Worm (Caenorhabditis elegans) whole organism, L1 larva: ENCODE data around the gene myrf-1.
A peak's percentile ranks its signal among the peaks of the same experiment; 100 is the strongest.

Source experiments
- Y116A8C.19 ChIP-seq: sonication (generic microtip); optimal IDR thresholded peaks from 2 replicates; lab custom pipeline; 2016; ENCODE audit warnings: missing compliant biosample characterization, missing genetic modification characterization, borderline replicate concordance
- aha-1 ChIP-seq: fragments of 150-350 bp; optimal IDR thresholded peaks from 2 replicates; lab custom pipeline; 2014; ENCODE audit warnings: missing biosample characterization, missing genetic modification characterization
- aly-2 ChIP-seq: fragments of 150-350 bp; optimal IDR thresholded peaks from 2 replicates; lab custom pipeline; 2014; ENCODE audit warnings: missing biosample characterization, missing genetic modification characterization
- blmp-1 ChIP-seq: fragments of 150-350 bp; optimal IDR thresholded peaks from 2 replicates; lab custom pipeline; 2014; ENCODE audit warnings: missing biosample characterization, missing genetic modification characterization
- ceh-63 ChIP-seq: fragments of 200-800 bp; sonication (Bioruptor generic); optimal IDR thresholded peaks from 2 replicates; lab custom pipeline; 2018; ENCODE audit warnings: mild to moderate bottlenecking, missing genetic modification characterization, missing compliant biosample characterization
- ceh-8 ChIP-seq: fragments of 200-800 bp; sonication (Bioruptor generic); optimal IDR thresholded peaks from 2 replicates; lab custom pipeline; 2018; ENCODE audit warnings: mild to moderate bottlenecking, missing genetic modification characterization, moderate library complexity, missing compliant biosample characterization
- ceh-82 ChIP-seq, 3 experiments: fragments of 150-350 bp in 1 of 3; sonication (generic microtip) in 2 of 3; optimal IDR thresholded peaks; 2 replicates each; lab custom pipeline; 2014 to 2017; ENCODE audit warnings: missing biosample characterization in 3 of 3, missing genetic modification characterization in 3 of 3
- ceh-88 ChIP-seq: fragments of 200-800 bp; sonication (Bioruptor generic); IDR thresholded peaks from 2 replicates; pipeline ENCODE4 v1.3.6; 2022; ENCODE audit warnings: missing genetic modification characterization, missing compliant biosample characterization
- ceh-90 ChIP-seq: sonication (generic microtip); optimal IDR thresholded peaks from 2 replicates; lab custom pipeline; 2016; ENCODE audit warnings: missing genetic modification characterization, missing compliant biosample characterization
- dpl-1 ChIP-seq, 3 experiments: fragments of 150-350 bp in 2 of 3; sonication (generic microtip) in 1 of 3; optimal IDR thresholded peaks; 2 replicates each; lab custom pipeline; 2014 to 2017; ENCODE audit warnings: missing biosample characterization in 3 of 3, missing genetic modification characterization in 3 of 3, missing genetic modification reagents in 3 of 3
- efl-3 ChIP-seq: fragments of 200-800 bp; sonication (Bioruptor generic); optimal IDR thresholded peaks from 2 replicates; lab custom pipeline; 2018; ENCODE audit warnings: mild to moderate bottlenecking, missing genetic modification characterization, missing compliant biosample characterization
- elt-2 ChIP-seq: sonication (generic microtip); optimal IDR thresholded peaks from 2 replicates; lab custom pipeline; 2016; ENCODE audit warnings: missing genetic modification characterization, mild to moderate bottlenecking, inconsistent platforms, missing compliant biosample characterization, missing genetic modification reagents
- ets-5 ChIP-seq: fragments of 200-800 bp; sonication (Bioruptor generic); IDR thresholded peaks from 2 replicates; pipeline ENCODE4 v1.3.6; 2022; ENCODE audit warnings: missing genetic modification characterization, missing compliant biosample characterization
- fkh-10 ChIP-seq: sonication (generic microtip); optimal IDR thresholded peaks from 2 replicates; lab custom pipeline; 2017; ENCODE audit warnings: missing biosample characterization, missing genetic modification reagents, missing genetic modification characterization
- fkh-8 ChIP-seq: sonication (generic microtip); optimal IDR thresholded peaks from 2 replicates; lab custom pipeline; 2016; ENCODE audit warnings: mild to moderate bottlenecking, missing genetic modification characterization, missing compliant biosample characterization
- fos-1 ChIP-seq: fragments of 150-350 bp; optimal IDR thresholded peaks from 2 replicates; lab custom pipeline; 2014; ENCODE audit warnings: missing biosample characterization, missing genetic modification characterization
- grh-1 ChIP-seq: fragments of 200-800 bp; sonication (Bioruptor generic); IDR thresholded peaks from 2 replicates; pipeline ENCODE4 v1.3.6; 2022; ENCODE audit warnings: missing genetic modification reagents, missing genetic modification characterization, missing compliant biosample characterization
- hlh-17 ChIP-seq: fragments of 200-800 bp; sonication (Bioruptor generic); optimal IDR thresholded peaks from 2 replicates; lab custom pipeline; 2018; ENCODE audit warnings: missing genetic modification characterization, mild to moderate bottlenecking, missing compliant biosample characterization, moderate library complexity, borderline replicate concordance
- hpl-2 ChIP-seq: fragments of 150-350 bp; optimal IDR thresholded peaks from 2 replicates; lab custom pipeline; 2014; ENCODE audit warnings: missing biosample characterization, missing genetic modification reagents, missing genetic modification characterization
- jun-1 ChIP-seq: fragments of 150-350 bp; optimal IDR thresholded peaks from 2 replicates; lab custom pipeline; 2014; ENCODE audit warnings: missing biosample characterization, missing genetic modification reagents, missing genetic modification characterization
- lin-13 ChIP-seq: fragments of 150-350 bp; optimal IDR thresholded peaks from 2 replicates; lab custom pipeline; 2014; ENCODE audit warnings: missing biosample characterization, missing genetic modification reagents, missing genetic modification characterization
- lin-14 ChIP-seq: fragments of 200-800 bp; sonication (Bioruptor generic); optimal IDR thresholded peaks from 2 replicates; lab custom pipeline; 2018; ENCODE audit warnings: mild to moderate bottlenecking, missing genetic modification characterization, moderate library complexity, missing compliant biosample characterization
- lir-3 ChIP-seq: sonication (generic microtip); optimal IDR thresholded peaks from 2 replicates; lab custom pipeline; 2016; ENCODE audit warnings: mild to moderate bottlenecking, missing genetic modification characterization, moderate library complexity, missing compliant biosample characterization; ENCODE audit not compliant: poor library complexity
- mab-9 ChIP-seq: fragments of 200-800 bp; sonication (Bioruptor generic); IDR thresholded peaks from 2 replicates; pipeline ENCODE4 v1.3.6; 2022; ENCODE audit warnings: missing genetic modification reagents, missing genetic modification characterization, missing compliant biosample characterization
- mef-2 ChIP-seq: fragments of 150-350 bp; optimal IDR thresholded peaks from 2 replicates; lab custom pipeline; 2014; ENCODE audit warnings: missing biosample characterization, missing genetic modification characterization
- nhr-12 ChIP-seq: sonication (generic microtip); optimal IDR thresholded peaks from 2 replicates; lab custom pipeline; 2017; ENCODE audit warnings: missing biosample characterization, missing genetic modification characterization
- nhr-19 ChIP-seq: fragments of 200-800 bp; sonication (Bioruptor generic); conservative IDR thresholded peaks from 2 replicates; pipeline ENCODE4 v1.3.6; 2022; ENCODE audit warnings: missing genetic modification characterization, missing compliant biosample characterization
- nhr-237 ChIP-seq: fragments of 150-350 bp; optimal IDR thresholded peaks from 2 replicates; lab custom pipeline; 2014; ENCODE audit warnings: missing biosample characterization, missing genetic modification characterization
- nhr-28 ChIP-seq: fragments of 150-350 bp; optimal IDR thresholded peaks from 2 replicates; lab custom pipeline; 2014; ENCODE audit warnings: missing biosample characterization, missing genetic modification characterization
- nhr-71 ChIP-seq: sonication (generic microtip); optimal IDR thresholded peaks from 2 replicates; lab custom pipeline; 2016; ENCODE audit warnings: mild to moderate bottlenecking, missing genetic modification characterization, moderate library complexity, missing compliant biosample characterization
- nhr-76 ChIP-seq: sonication (generic microtip); optimal IDR thresholded peaks from 2 replicates; lab custom pipeline; 2017; ENCODE audit warnings: missing biosample characterization, missing genetic modification characterization
- nhr-85 ChIP-seq: sonication (generic microtip); peaks from one replicate; lab custom pipeline; 2016; ENCODE audit warnings: missing genetic modification characterization, inconsistent platforms, missing compliant biosample characterization
- nhr-90 ChIP-seq: sonication (generic microtip); optimal IDR thresholded peaks from 2 replicates; lab custom pipeline; 2016; ENCODE audit warnings: mild to moderate bottlenecking, missing genetic modification characterization, missing compliant biosample characterization; ENCODE audit not compliant: poor library complexity
- pax-3 ChIP-seq: fragments of 200-800 bp; sonication (Bioruptor generic); optimal IDR thresholded peaks from 2 replicates; lab custom pipeline; 2018; ENCODE audit warnings: mild to moderate bottlenecking, missing genetic modification characterization, moderate library complexity, missing compliant biosample characterization
- pqm-1 ChIP-seq: sonication (generic microtip); optimal IDR thresholded peaks from 3 replicates; lab custom pipeline; 2017; ENCODE audit warnings: missing biosample characterization, missing genetic modification characterization
- skn-1 ChIP-seq: fragments of 150-350 bp; optimal IDR thresholded peaks from 2 replicates; lab custom pipeline; 2014; ENCODE audit warnings: missing biosample characterization, missing genetic modification characterization
- snpc-4 ChIP-seq: fragments of 150-350 bp; optimal IDR thresholded peaks from 2 replicates; lab custom pipeline; 2014; ENCODE audit warnings: missing biosample characterization, missing genetic modification characterization
- snu-23 ChIP-seq: sonication (generic microtip); optimal IDR thresholded peaks from 2 replicates; lab custom pipeline; 2016; ENCODE audit warnings: missing genetic modification characterization, missing compliant biosample characterization
- sox-4 ChIP-seq: sonication (generic microtip); optimal IDR thresholded peaks from 2 replicates; lab custom pipeline; 2016; ENCODE audit warnings: missing genetic modification characterization, missing compliant biosample characterization
- sptf-1 ChIP-seq: fragments of 150-350 bp; optimal IDR thresholded peaks from 2 replicates; lab custom pipeline; 2014; ENCODE audit warnings: missing biosample characterization, missing genetic modification characterization
- swsn-7 ChIP-seq: sonication (generic microtip); optimal IDR thresholded peaks from 2 replicates; lab custom pipeline; 2016; ENCODE audit warnings: missing genetic modification characterization, missing compliant biosample characterization
- tbx-2 ChIP-seq: sonication (generic microtip); optimal IDR thresholded peaks from 2 replicates; lab custom pipeline; 2016; ENCODE audit warnings: missing genetic modification characterization, missing compliant biosample characterization
- tlp-1 ChIP-seq: fragments of 150-350 bp; optimal IDR thresholded peaks from 2 replicates; lab custom pipeline; 2014; ENCODE audit warnings: missing biosample characterization, missing genetic modification characterization
- unc-62 ChIP-seq: fragments of 150-350 bp; optimal IDR thresholded peaks from 2 replicates; lab custom pipeline; 2014; ENCODE audit warnings: missing biosample characterization, missing genetic modification reagents, missing genetic modification characterization
- unc-86 ChIP-seq: sonication (generic microtip); optimal IDR thresholded peaks from 2 replicates; lab custom pipeline; 2016; ENCODE audit warnings: missing genetic modification characterization, missing compliant biosample characterization
- vab-15 ChIP-seq: sonication (generic microtip); optimal IDR thresholded peaks from 2 replicates; lab custom pipeline; 2017; ENCODE audit warnings: missing genotype, mild to moderate bottlenecking, missing genetic modification characterization, missing compliant biosample characterization
- zag-1 ChIP-seq: fragments of 150-350 bp; optimal IDR thresholded peaks from 2 replicates; lab custom pipeline; 2014; ENCODE audit warnings: missing biosample characterization, missing genetic modification characterization
- zip-4 ChIP-seq: fragments of 200-800 bp; sonication (Bioruptor generic); optimal IDR thresholded peaks from 2 replicates; lab custom pipeline; 2018; ENCODE audit warnings: mild to moderate bottlenecking, missing genetic modification characterization, moderate library complexity, missing compliant biosample characterization
- ztf-11 ChIP-seq, 2 experiments: sonication (generic microtip); optimal IDR thresholded peaks; 2 replicates each; lab custom pipeline; 2016 to 2017; ENCODE audit warnings: missing genetic modification characterization in 2 of 2, missing biosample characterization in 1 of 2, missing compliant biosample characterization in 1 of 2

The myrf-1 gene

DNA sequence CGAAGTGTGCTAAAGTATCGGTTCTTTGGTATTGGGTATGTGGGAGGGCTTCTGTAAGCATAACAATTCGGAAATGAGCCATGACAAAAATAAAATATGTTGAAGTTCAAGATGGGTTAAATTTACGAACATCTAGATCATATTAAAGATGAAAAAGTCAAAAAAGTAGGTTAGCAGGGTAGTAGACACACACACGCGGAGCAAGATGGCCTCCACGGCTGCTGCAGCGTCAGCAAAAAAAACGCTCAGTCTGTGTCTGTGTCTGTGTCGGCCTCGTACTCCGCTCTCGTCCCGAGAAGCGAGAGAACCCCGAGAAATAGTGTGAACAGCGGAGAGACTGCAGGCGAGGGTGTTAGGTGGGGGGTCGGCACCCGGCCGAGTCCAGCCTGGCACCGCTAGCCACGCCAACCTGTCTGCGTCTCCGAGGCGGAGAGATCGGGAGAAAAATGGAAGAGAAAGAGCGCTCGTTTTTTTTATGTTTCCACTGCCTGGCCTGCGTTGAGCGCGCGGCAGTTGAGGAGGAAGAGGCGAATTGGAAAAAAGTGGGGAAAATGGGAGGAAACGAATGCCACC lies at the start of gene myrf-1 (continued):
- TF ChIP-seq nhr-76 (tag; lab: Kevin White, UChicago) (no peak), nhr-19 (peak; percentile 80), sox-4 (peak; percentile 54), hpl-2 (GFP tag; lab: Kevin White, UChicago) (no peak), snu-23 (GFP tag; lab: Kevin White, UChicago) (peak; percentile 88), grh-1 (GFP tag; lab: Robert Waterston, UW) (peak; percentile 64), nhr-71 (tag; lab: Kevin White, UChicago) (peak; percentile 91), sptf-1 (tag; lab: Kevin White, UChicago) (no peak), lir-3 (tag; lab: Kevin White, UChicago) (peak; percentile 58), ets-5 (GFP tag; lab: Robert Waterston, UW) (no peak), Y116A8C.19 (tag; lab: Kevin White, UChicago) (no peak), ceh-90 (tag; lab: Kevin White, UChicago) (no peak), vab-15 (tag; lab: Kevin White, UChicago) (no peak), snpc-4 (tag; lab: Kevin White, UChicago) (peak; percentile 48), tbx-2 (peak; percentile 85), pqm-1 (tag; lab: Kevin White, UChicago) (no peak), mab-9 (GFP tag; lab: Robert Waterston, UW) (peak; percentile 53; the same call in 1 of the 2 replicates), ceh-8 (GFP tag; lab: Kevin White, UChicago) (peak; percentile 85), unc-86 (tag; lab: Kevin White, UChicago) (peak; percentile 73), nhr-85 (tag; lab: Kevin White, UChicago) (peak; percentile 99), fkh-8 (tag; lab: Kevin White, UChicago) (peak; percentile 90), ceh-88 (GFP tag; lab: Robert Waterston, UW) (no peak), aha-1 (peak; percentile 21), dpl-1 (GFP tag; optimal IDR thresholded peaks at IDR 0.05; lab: Kevin White, UChicago) (peak in 2 of 3 experiments; percentile 37 to 55), zag-1 (tag; lab: Kevin White, UChicago) (no peak), blmp-1 (peak; percentile 73), aly-2 (tag; lab: Kevin White, UChicago) (no peak), ztf-11 (tag; optimal IDR thresholded peaks at IDR 0.05; lab: Kevin White, UChicago) (peak in 1 of 2 experiments; percentile 75), fkh-10 (GFP tag; lab: Kevin White, UChicago) (peak; percentile 66), lin-13 (GFP tag; lab: Kevin White, UChicago) (peak; percentile 52), swsn-7 (peak; percentile 89), nhr-12 (tag; lab: Kevin White, UChicago) (no peak), ceh-82 (tag; optimal IDR thresholded peaks at IDR 0.05; lab: Kevin White, UChicago) (peak; percentile 49 to 91 (median 53))

- TF ChIP-seq mef-2 (tag; lab: Kevin White, UChicago) (no peak), hpl-2 (GFP tag; lab: Kevin White, UChicago) (no peak), skn-1 (tag; lab: Kevin White, UChicago) (peak; percentile 5), nhr-237 (no peak), aha-1 (no peak), nhr-90 (tag; lab: Kevin White, UChicago) (peak; percentile 47), Y116A8C.19 (tag; lab: Kevin White, UChicago) (no peak), nhr-85 (tag; lab: Kevin White, UChicago) (peak; percentile 20), sptf-1 (tag; lab: Kevin White, UChicago) (no peak), jun-1 (tag; lab: Kevin White, UChicago) (no peak), fkh-8 (tag; lab: Kevin White, UChicago) (peak; percentile 69), nhr-71 (tag; lab: Kevin White, UChicago) (peak; percentile 58), hlh-17 (GFP tag; lab: Kevin White, UChicago) (no peak), nhr-76 (tag; lab: Kevin White, UChicago) (no peak), efl-3 (no peak), fos-1 (tag; lab: Kevin White, UChicago) (no peak), zip-4 (GFP tag; lab: Kevin White, UChicago) (no peak), elt-2 (peak; percentile 9), lin-14 (GFP tag; lab: Kevin White, UChicago) (peak; percentile 1), unc-62 (no peak), zag-1 (tag; lab: Kevin White, UChicago) (no peak), ceh-63 (GFP tag; lab: Kevin White, UChicago) (no peak), tlp-1 (tag; lab: Kevin White, UChicago) (no peak), nhr-28 (tag; lab: Kevin White, UChicago) (no peak), pax-3 (tag; lab: Kevin White, UChicago) (no peak)
Measured at ce11 chrII:10550872-10551647, 48.7 kb upstream of the myrf-1 start.
